Fruit fly (Drosophila melanogaster): ENCODE measurements around the gene CG7884.

The CG7884 gene

DNA sequence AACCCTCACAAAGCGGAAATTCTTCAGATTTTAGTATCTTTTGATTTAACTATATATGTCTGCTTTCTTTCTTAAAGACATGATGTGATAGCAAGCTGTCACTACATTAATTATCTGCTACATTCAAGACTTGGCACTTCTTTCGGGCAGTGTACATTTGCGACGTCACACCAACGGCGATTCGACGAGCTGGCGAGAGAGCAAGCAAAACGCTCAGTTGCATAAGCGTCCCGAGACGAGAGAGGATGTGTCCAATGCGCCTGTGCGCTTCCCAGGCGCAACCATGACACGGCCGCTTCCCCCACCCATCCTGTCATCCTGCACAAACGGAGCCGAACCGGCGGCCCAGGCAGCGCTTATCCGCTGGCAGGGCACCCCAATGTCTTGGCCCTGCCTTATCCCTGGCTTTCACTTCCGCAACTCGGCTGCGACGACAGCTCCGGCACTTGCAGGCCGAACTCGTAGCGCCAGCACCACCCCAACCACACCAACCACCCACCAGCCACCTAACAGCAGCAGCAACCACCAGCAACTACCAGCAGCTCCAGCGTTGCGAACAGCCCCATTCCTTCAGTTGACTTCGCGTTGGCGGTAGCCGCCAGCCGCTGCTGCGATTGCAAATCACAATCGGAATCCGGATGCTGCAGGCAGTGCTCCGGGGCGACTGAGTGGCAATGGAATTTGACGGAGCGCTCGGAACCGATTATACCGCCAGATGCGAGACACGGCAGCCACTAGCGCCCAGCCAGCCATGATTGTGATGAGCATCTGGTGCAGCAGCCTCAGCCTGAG, 28.2 kb downstream of the CG7884 start, which contains the start of gene Hs3st-B:
Gene Hs3st-B (plus strand): TSS at position 214 of the 792 bp plus-strand sequence.
- TF ChIP-seq CG17801 (GFP tag; optimal IDR thresholded peaks at IDR 0.05; ENCODE audit: partially characterized antibody) = no peak

dm6 chrX:19249339-19249738, 28.9 kb downstream of the CG7884 start:
- no peak for TF ChIP-seq CG17801 (GFP tag; optimal IDR thresholded peaks at IDR 0.05; ENCODE audit: partially characterized antibody)

- no peak for TF ChIP-seq CG17801 (GFP tag; optimal IDR thresholded peaks at IDR 0.05; ENCODE audit: partially characterized antibody)
Observed at dm6 chrX:19250151-19250550, 29.7 kb downstream of the CG7884 start.

dm6 chrX:19259802-19260695, 39.6 kb downstream of the CG7884 start:
- no peak for TF ChIP-seq CG17801 (GFP tag; optimal IDR thresholded peaks at IDR 0.05; ENCODE audit: partially characterized antibody)

- no peak for TF ChIP-seq CG17801 (GFP tag; optimal IDR thresholded peaks at IDR 0.05; ENCODE audit: partially characterized antibody)
Observed at dm6 chrX:19260696-19260989, 40.2 kb downstream of the CG7884 start.

- no peak for TF ChIP-seq CG17801 (GFP tag; optimal IDR thresholded peaks at IDR 0.05; ENCODE audit: partially characterized antibody)
Observed at dm6 chrX:19261071-19261470, 40.6 kb downstream of the CG7884 start, which contains the start of gene rictor. rictor (minus strand) TSS chrX:19261240.

DNA sequence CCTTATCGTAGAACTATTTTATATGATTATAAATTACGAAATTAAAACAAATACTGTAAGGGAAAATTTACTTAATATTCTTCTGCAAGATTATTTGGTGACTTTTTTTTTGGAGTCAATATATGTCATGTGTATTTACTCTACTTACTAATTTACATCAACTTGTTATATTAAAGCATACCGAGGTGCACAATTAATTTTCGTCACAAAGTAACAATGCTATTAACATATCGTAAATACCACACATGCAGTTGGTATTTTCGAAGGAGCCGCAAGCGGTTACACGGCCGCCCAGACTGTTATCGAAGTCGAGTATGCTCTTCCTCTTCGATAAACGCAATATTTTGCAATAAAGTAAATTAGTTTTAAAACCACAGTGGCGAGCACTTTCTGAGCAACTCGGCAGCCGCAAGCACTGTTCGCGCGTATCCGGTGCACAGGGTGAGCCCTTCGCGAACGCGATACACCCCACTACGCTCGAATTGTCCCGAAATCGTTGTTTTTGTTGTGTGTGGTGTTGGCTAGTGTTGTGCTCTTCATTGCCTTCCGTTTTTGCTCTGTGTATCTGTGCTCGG, 41.2 kb downstream of the CG7884 start, which contains the start of gene Vav:
Gene Vav (plus strand): TSS at position 293 of the 575 bp plus-strand sequence.
- peak; percentile 38 for TF ChIP-seq CG17801 (GFP tag; optimal IDR thresholded peaks at IDR 0.05; ENCODE audit: partially characterized antibody)

- peak; percentile 49 for TF ChIP-seq CG17801 (GFP tag; optimal IDR thresholded peaks at IDR 0.05; ENCODE audit: partially characterized antibody)
Observed at dm6 chrX:19262553-19262952, 42.1 kb downstream of the CG7884 start.

- TF ChIP-seq CG17801 (GFP tag; optimal IDR thresholded peaks at IDR 0.05; ENCODE audit: partially characterized antibody) = no peak
Observed at dm6 chrX:19264396-19264795, 44.0 kb downstream of the CG7884 start.

DNA sequence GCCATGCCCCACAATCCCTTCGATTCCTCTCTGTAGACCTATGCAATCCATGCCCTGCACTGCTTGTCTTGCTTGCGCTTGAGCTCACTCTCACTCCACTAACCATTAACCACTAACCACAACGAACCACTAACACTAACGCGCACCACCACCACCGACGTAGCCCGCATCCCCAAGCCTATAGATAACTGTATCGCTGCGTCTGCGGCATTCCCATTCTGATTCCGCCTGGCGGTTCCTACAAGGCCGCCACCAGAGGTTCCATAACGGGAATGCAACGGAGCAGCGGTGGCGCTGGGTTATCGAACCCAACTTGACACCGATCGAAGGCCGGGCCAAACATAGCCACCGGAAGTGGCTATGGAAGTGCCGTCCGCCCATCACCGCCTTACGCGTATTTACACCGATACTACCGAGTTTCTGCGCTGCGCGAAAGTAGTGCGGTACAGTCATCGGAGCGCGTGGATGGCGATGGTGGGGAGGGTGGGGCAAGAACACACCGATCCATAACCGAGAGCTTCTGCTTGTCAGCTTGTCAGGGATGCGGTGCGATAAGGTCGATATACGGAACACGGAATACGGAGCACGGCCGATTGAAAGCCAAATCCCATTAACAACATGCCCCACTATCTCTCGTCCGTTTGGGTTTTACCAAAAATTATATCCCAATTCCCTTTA, 45.5 kb downstream of the CG7884 start:
- no peak for TF ChIP-seq CG17801 (GFP tag; optimal IDR thresholded peaks at IDR 0.05; ENCODE audit: partially characterized antibody)

- peak; percentile 78 for TF ChIP-seq CG17801 (GFP tag; optimal IDR thresholded peaks at IDR 0.05; ENCODE audit: partially characterized antibody)
Observed at dm6 chrX:19268484-19269068, 48.2 kb downstream of the CG7884 start, which contains the start of gene CG8010. CG8010 (minus strand) TSS chrX:19268896.

dm6 chrX:19276489-19277117, 56.2 kb downstream of the CG7884 start, which contains the start of the genes CG32537 and CG32536:
CG32537 (minus strand) TSS chrX:19276539.
CG32536 (minus strand) TSS chrX:19276898.
- TF ChIP-seq CG17801 (GFP tag; optimal IDR thresholded peaks at IDR 0.05; ENCODE audit: partially characterized antibody) = no peak

- TF ChIP-seq CG17801 (GFP tag; optimal IDR thresholded peaks at IDR 0.05; ENCODE audit: partially characterized antibody) = no peak
Observed at dm6 chrX:19278395-19278794, 58.0 kb downstream of the CG7884 start.

- no peak for TF ChIP-seq CG17801 (GFP tag; optimal IDR thresholded peaks at IDR 0.05; ENCODE audit: partially characterized antibody)
Observed at dm6 chrX:19280249-19280648, 59.8 kb downstream of the CG7884 start, which contains the start of gene CG8028. CG8028 (minus strand) TSS chrX:19280349.
